Fruit fly (Drosophila melanogaster): ENCODE data around the gene CG7443.
A peak's percentile ranks its signal among the peaks of the same experiment; 100 is the strongest.

CG7443 gene

dm6 chr3R:8357372-8357992, 33.4 kb downstream of the CG7443 start (continued):
- TF ChIP-seq CG12769 (tag; optimal IDR thresholded peaks at IDR 0.05) (peak; percentile 40), vnd (GFP tag; IDR thresholded peaks at IDR 0.05; ENCODE audit: partially characterized antibody) (no peak), trh (GFP tag; optimal IDR thresholded peaks at IDR 0.05) (no peak), Tbp (GFP tag; optimal IDR thresholded peaks at IDR 0.05) (no peak), CG6654 (GFP tag; optimal IDR thresholded peaks at IDR 0.05) (no peak), dmrt11E (tag; optimal IDR thresholded peaks at IDR 0.05) (no peak), pan (optimal IDR thresholded peaks at IDR 0.05) (no peak), pan (GFP tag; optimal IDR thresholded peaks at IDR 0.05 in 1 of 2, IDR thresholded peaks at IDR 0.05 in 1 of 2) (peak in 1 of 2 experiments; percentile 35), ATbp (GFP tag; optimal IDR thresholded peaks at IDR 0.05) (no peak), CG8944 (GFP tag; optimal IDR thresholded peaks at IDR 0.05) (no peak), CG30431 (GFP tag; optimal IDR thresholded peaks at IDR 0.05) (no peak), CG18619 (GFP tag; optimal IDR thresholded peaks at IDR 0.05) (no peak), crp (GFP tag; optimal IDR thresholded peaks at IDR 0.05) (no peak), phol (tag; optimal IDR thresholded peaks at IDR 0.05) (no peak), CG5180 (GFP tag; optimal IDR thresholded peaks at IDR 0.05) (peak; percentile 18), BtbVII (GFP tag; optimal IDR thresholded peaks at IDR 0.05) (peak; percentile 89), Fer1 (GFP tag; optimal IDR thresholded peaks at IDR 0.05) (peak; percentile 12), Jarid2 (GFP tag; optimal IDR thresholded peaks at IDR 0.05) (no peak), org-1 (GFP tag; optimal IDR thresholded peaks at IDR 0.05) (no peak), dati (GFP tag; IDR thresholded peaks at IDR 0.05) (no peak), Nf-YA (GFP tag; IDR thresholded peaks at IDR 0.05) (no peak), mirr (GFP tag; optimal IDR thresholded peaks at IDR 0.05) (peak; percentile 37), ap (GFP tag; IDR thresholded peaks at IDR 0.05) (no peak), CG32767 (GFP tag; IDR thresholded peaks at IDR 0.05) (peak; percentile 77; the same call in 1 of the 2 replicates), CG13123 (GFP tag; optimal IDR thresholded peaks at IDR 0.05) (no peak), Atf-2 (GFP tag; optimal IDR thresholded peaks at IDR 0.05) (no peak), dpn (GFP tag; optimal IDR thresholded peaks at IDR 0.05) (no peak), Dbx (GFP tag; IDR thresholded peaks at IDR 0.05) (no peak), Lpt (GFP tag; optimal IDR thresholded peaks at IDR 0.05) (no peak), Ets65A (GFP tag) (no peak), schlank (tag; optimal IDR thresholded peaks at IDR 0.05) (no peak), CG6813 (GFP tag; optimal IDR thresholded peaks at IDR 0.05) (peak; percentile 14), sens (GFP tag) (peak; percentile 59), CG17829 (tag; optimal IDR thresholded peaks at IDR 0.05) (no peak), CG11398 (GFP tag; optimal IDR thresholded peaks at IDR 0.05) (no peak), CG6175 (GFP tag; IDR thresholded peaks at IDR 0.05) (no peak), B-H2 (GFP tag; optimal IDR thresholded peaks at IDR 0.05) (peak; percentile 27), lov (optimal IDR thresholded peaks at IDR 0.05) (no peak), lov (GFP tag; IDR thresholded peaks at IDR 0.05) (no peak), pho (GFP tag; optimal IDR thresholded peaks at IDR 0.05) (no peak), cato (GFP tag; optimal IDR thresholded peaks at IDR 0.05; ENCODE audit: borderline replicate concordance) (no peak), kay (GFP tag; optimal IDR thresholded peaks at IDR 0.05) (peak; percentile 20), vvl (GFP tag; IDR thresholded peaks at IDR 0.05) (peak; percentile 57), Doc2 (GFP tag; IDR thresholded peaks at IDR 0.05) (no peak), Max (GFP tag; optimal IDR thresholded peaks at IDR 0.05) (peak; percentile 2), prd (optimal IDR thresholded peaks at IDR 0.05) (no peak), prd (GFP tag; IDR thresholded peaks at IDR 0.05) (no peak), Dip2 (GFP tag; IDR thresholded peaks at IDR 0.05) (no peak), CG8290 (GFP tag; optimal IDR thresholded peaks at IDR 0.05) (no peak), CG8290 (tag; optimal IDR thresholded peaks at IDR 0.05) (peak in 1 of 2 experiments; percentile 51), hkb (optimal IDR thresholded peaks at IDR 0.05) (no peak), hkb (GFP tag; IDR thresholded peaks at IDR 0.05) (no peak), ERR (GFP tag; optimal IDR thresholded peaks at IDR 0.05) (no peak)
